Fruit fly (Drosophila melanogaster): Measurements from ENCODE around the gene DCTN1-p150.

DNA sequence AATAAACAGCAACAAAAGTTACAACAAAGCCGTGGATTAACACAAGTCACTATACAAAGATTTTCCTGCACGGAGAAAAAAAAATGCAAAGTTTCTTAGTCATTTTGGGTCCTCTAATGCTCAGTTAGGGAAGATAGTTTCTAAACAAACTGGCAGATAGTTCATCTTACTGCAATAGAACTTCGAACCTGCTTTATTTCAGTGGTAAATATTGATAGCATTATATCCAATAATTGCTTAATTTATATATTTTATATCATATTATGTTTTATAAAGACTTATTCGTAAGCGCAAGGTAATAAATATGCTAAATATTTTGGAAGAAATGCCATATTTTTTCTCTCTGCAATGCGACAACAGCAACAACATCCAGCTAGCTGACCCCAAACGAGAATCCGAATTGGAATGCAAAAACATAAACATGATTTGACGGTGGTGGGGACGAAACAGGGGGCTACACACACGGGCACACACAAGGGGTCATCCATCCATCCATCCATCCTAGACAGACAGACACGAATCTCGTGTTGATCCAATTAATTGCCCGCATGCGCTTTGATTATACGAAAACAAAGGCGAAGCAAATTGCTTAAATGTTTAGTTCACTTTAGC, 17.4 kb upstream of the DCTN1-p150 start:
- TF ChIP-seq lola (GFP tag; optimal IDR thresholded peaks at IDR 0.05) = no peak
- TF ChIP-seq Myc (optimal IDR thresholded peaks at IDR 0.05) = no peak
- TF ChIP-seq psq (GFP tag; optimal IDR thresholded peaks at IDR 0.05) = no peak
- no peak for TF ChIP-seq ey (GFP tag; optimal IDR thresholded peaks at IDR 0.05)
- no peak for TF ChIP-seq dsf (GFP tag; optimal IDR thresholded peaks at IDR 0.05; ENCODE audit: borderline replicate concordance)
- no peak for TF ChIP-seq OdsH (GFP tag; optimal IDR thresholded peaks at IDR 0.05)
- TF ChIP-seq fru (GFP tag; optimal IDR thresholded peaks at IDR 0.05) = no peak
- no peak for TF ChIP-seq Dfd (GFP tag; optimal IDR thresholded peaks at IDR 0.05)
